Worm (Caenorhabditis elegans): ENCODE measurements around the gene irld-26.

DNA sequence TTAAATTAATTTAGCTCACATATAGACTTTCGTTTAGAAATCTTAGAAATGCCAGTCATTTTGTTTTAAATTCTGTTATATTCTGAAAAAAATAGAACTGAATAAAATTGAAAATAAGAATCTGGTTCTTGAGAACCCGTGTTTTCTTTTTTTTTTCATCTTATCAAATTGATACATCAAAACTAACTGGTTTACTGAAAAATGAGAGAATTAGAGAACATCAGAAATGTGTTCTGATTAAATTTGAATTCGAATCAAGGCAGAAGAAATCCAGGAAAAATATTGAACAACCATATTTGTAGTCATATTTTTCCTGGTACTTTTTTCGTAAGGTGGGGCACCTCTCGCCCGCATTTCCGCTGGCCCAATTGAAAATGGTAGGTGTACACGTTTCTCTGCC is 13.5 kb downstream of the irld-26 start, which contains the start of gene F11A5.15:
- no peak for TF ChIP-seq him-1 (tag; optimal IDR thresholded peaks at IDR 0.05)
- TF ChIP-seq W03F9.2 (tag; optimal IDR thresholded peaks at IDR 0.05), result no peak
